Worm (Caenorhabditis elegans): ENCODE measurements around the gene W06G6.11.

W06G6.11 gene

DNA sequence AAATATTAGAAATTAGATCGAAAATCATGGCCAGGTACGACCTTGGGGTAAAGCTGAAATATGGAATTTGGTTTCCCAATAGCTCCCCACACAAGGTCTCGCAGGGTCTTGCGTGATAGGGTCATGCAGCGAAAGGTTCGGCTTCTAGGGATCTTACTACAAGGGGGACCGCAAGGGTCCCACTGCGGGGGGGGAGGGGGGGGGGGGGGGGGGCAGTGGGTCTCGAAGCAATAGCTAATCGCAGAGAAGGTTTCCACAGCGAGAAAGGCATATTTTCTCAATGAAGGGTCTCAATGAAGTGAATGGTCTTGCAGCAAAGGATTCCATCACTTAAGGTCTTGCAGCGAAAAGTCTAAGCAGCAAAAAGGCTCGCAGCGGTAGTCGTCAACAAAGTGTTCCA is 43.9 kb upstream of the W06G6.11 start:
- no peak for TF ChIP-seq elt-1 (tag; optimal IDR thresholded peaks at IDR 0.05; ENCODE audit: borderline replicate concordance, insufficient read depth)
- TF ChIP-seq mab-5 (tag; optimal IDR thresholded peaks at IDR 0.05): no peak
- TF ChIP-seq M03D4.4 (tag; optimal IDR thresholded peaks at IDR 0.05): no peak
- TF ChIP-seq mls-2 (tag; optimal IDR thresholded peaks at IDR 0.05): no peak
- no peak for TF ChIP-seq tbx-8 (GFP tag; optimal IDR thresholded peaks at IDR 0.05)
- TF ChIP-seq sem-2 (GFP tag; optimal IDR thresholded peaks at IDR 0.05): no peak
- no peak for TF ChIP-seq snpc-4 (tag; optimal IDR thresholded peaks at IDR 0.05)
- TF ChIP-seq unc-39 (tag; optimal IDR thresholded peaks at IDR 0.05): no peak
- TF ChIP-seq hlh-1 (tag; optimal IDR thresholded peaks at IDR 0.05): no peak
- TF ChIP-seq ceh-83 (GFP tag; optimal IDR thresholded peaks at IDR 0.05): no peak
- no peak for TF ChIP-seq ceh-43 (GFP tag; optimal IDR thresholded peaks at IDR 0.05)
- no peak for TF ChIP-seq zip-8 (tag; optimal IDR thresholded peaks at IDR 0.05)
- no peak for TF ChIP-seq blmp-1 (tag; optimal IDR thresholded peaks at IDR 0.05)
- no peak for TF ChIP-seq bed-3 (GFP tag; optimal IDR thresholded peaks at IDR 0.05)
- no peak for TF ChIP-seq pha-4 (tag; optimal IDR thresholded peaks at IDR 0.05)
- no peak for TF ChIP-seq elt-3 (tag; optimal IDR thresholded peaks at IDR 0.05)
- no peak for TF ChIP-seq lin-13 (tag; optimal IDR thresholded peaks at IDR 0.05)
- TF ChIP-seq unc-62 (GFP tag; optimal IDR thresholded peaks at IDR 0.05): no peak
- no peak for TF ChIP-seq nhr-76 (tag; optimal IDR thresholded peaks at IDR 0.05)

DNA sequence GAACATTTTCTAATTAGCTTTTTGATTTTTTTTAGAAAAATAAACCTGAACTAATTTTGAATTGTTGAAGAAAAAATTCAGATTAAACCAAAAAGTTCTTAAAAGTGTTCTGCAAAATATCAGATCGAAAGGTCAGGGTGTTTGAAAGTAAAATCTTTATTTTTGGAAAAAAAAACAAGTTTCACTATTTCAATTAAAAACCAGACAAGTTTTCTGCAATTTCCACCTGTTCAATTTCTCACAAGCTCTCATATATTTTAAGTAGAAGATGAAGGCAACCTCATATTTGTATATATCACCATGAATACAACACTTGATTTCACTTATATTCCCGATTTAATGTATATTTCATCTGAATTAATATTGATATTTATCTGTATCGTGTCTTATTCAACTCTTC is 38.1 kb upstream of the W06G6.11 start, which contains the start of gene srz-102:
Gene srz-102 (plus strand): TSS at position 301 of the 400 bp plus-strand sequence.
- TF ChIP-seq sem-2 (GFP tag; optimal IDR thresholded peaks at IDR 0.05) (no peak), mep-1 (tag; optimal IDR thresholded peaks at IDR 0.05) (no peak), bed-3 (GFP tag; optimal IDR thresholded peaks at IDR 0.05) (no peak), nhr-237 (tag; optimal IDR thresholded peaks at IDR 0.05) (no peak), lin-13 (tag; optimal IDR thresholded peaks at IDR 0.05) (no peak), elt-3 (tag; optimal IDR thresholded peaks at IDR 0.05) (no peak), tbx-8 (GFP tag; optimal IDR thresholded peaks at IDR 0.05) (no peak), pha-4 (tag; optimal IDR thresholded peaks at IDR 0.05) (no peak), zip-8 (tag; optimal IDR thresholded peaks at IDR 0.05) (no peak)

DNA sequence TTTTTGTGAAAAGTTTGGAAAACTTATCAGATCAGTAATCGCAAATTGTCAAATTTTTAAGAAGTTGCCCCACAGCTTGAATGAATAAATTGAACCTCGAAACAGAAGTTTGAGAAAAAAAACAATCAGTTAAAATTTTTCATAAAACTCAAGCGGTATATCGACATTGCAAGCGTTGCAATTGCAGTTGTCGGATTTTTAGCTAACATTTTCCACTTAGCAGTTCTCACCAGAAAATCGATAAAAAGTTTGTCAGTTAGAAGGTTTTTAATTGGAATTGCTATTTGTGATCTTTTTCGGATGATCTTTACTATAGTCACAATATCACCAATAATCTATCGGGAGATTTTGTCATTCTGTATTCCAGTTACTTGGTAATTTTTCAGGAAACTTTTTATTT is 36.6 kb upstream of the W06G6.11 start, which contains the start of gene srw-43:
Gene srw-43 (plus strand): TSS at position 301 of the 400 bp plus-strand sequence.
- TF ChIP-seq sptf-1 (tag; optimal IDR thresholded peaks at IDR 0.05) (no peak), nhr-28 (tag; optimal IDR thresholded peaks at IDR 0.05) (no peak), cnd-1 (tag; optimal IDR thresholded peaks at IDR 0.05) (no peak), mls-2 (tag; optimal IDR thresholded peaks at IDR 0.05) (no peak), elt-3 (tag; optimal IDR thresholded peaks at IDR 0.05) (no peak), mep-1 (tag; optimal IDR thresholded peaks at IDR 0.05) (no peak), nhr-76 (tag; optimal IDR thresholded peaks at IDR 0.05) (no peak), ztf-11 (tag; optimal IDR thresholded peaks at IDR 0.05) (no peak), zip-8 (tag; optimal IDR thresholded peaks at IDR 0.05) (no peak), tbx-8 (GFP tag; optimal IDR thresholded peaks at IDR 0.05) (no peak), blmp-1 (tag; optimal IDR thresholded peaks at IDR 0.05) (no peak), ces-1 (GFP tag; optimal IDR thresholded peaks at IDR 0.05) (no peak), M03D4.4 (tag; optimal IDR thresholded peaks at IDR 0.05) (no peak), bed-3 (GFP tag; optimal IDR thresholded peaks at IDR 0.05) (no peak), unc-120 (tag; optimal IDR thresholded peaks at IDR 0.05; ENCODE audit: poor library complexity, severe bottlenecking) (no peak), sem-2 (GFP tag; optimal IDR thresholded peaks at IDR 0.05) (no peak)

DNA sequence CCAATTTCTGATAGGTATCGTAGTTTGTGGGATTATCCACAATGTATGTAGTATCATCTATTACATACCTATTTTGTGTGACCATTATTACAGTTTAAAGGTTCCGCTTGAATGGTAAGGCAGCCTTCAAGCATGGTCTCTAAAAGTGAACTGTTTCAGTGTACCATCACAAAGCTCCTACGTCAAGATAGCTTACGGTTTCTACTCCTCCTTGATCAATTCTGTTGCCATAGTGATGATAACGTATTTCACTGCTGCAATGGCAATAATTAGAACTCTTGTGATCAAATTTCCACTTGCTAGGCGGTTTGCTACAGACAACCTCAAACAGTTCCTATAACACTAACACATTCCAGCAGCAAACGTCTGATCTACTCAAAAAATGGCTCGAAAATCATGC is 34.3 kb upstream of the W06G6.11 start:
- TF ChIP-seq pha-4 (tag; optimal IDR thresholded peaks at IDR 0.05) (no peak), ztf-11 (tag; optimal IDR thresholded peaks at IDR 0.05) (no peak), ceh-39 (tag; optimal IDR thresholded peaks at IDR 0.05) (no peak), ham-2 (GFP tag; optimal IDR thresholded peaks at IDR 0.05) (no peak), nhr-76 (tag; optimal IDR thresholded peaks at IDR 0.05) (no peak), drap-1 (GFP tag; optimal IDR thresholded peaks at IDR 0.05) (no peak), unc-120 (tag; optimal IDR thresholded peaks at IDR 0.05; ENCODE audit: poor library complexity, severe bottlenecking) (no peak), nhr-12 (tag; optimal IDR thresholded peaks at IDR 0.05) (no peak), elt-3 (tag; optimal IDR thresholded peaks at IDR 0.05) (no peak), unc-62 (GFP tag; optimal IDR thresholded peaks at IDR 0.05) (no peak), nhr-28 (tag; optimal IDR thresholded peaks at IDR 0.05) (no peak), sptf-1 (tag; optimal IDR thresholded peaks at IDR 0.05) (no peak), flh-1 (GFP tag; optimal IDR thresholded peaks at IDR 0.05) (no peak), cnd-1 (tag; optimal IDR thresholded peaks at IDR 0.05) (no peak), sem-2 (GFP tag; optimal IDR thresholded peaks at IDR 0.05) (no peak)

Data from whole organism, mixed stage, embryonic.